Worm (Caenorhabditis elegans) whole organism, late embryonic: Measurements from ENCODE around the gene ZK488.6.

ENCODE experiments used
- K02D7.2 ChIP-seq: sonication (generic microtip); optimal IDR thresholded peaks from 2 replicates; lab custom pipeline; 2017; ENCODE audit warnings: mild to moderate bottlenecking, missing genetic modification characterization, missing compliant biosample characterization
- K09A11.1 ChIP-seq: sonication (generic microtip); optimal IDR thresholded peaks from 2 replicates; lab custom pipeline; 2017; ENCODE audit warnings: antibody characterized with exemption, mild to moderate bottlenecking, missing genetic modification characterization, missing compliant biosample characterization; ENCODE audit not compliant: insufficient read depth
- T23F11.4 ChIP-seq: fragments of 200-800 bp; sonication (Bioruptor generic); optimal IDR thresholded peaks from 2 replicates; lab custom pipeline; 2018; ENCODE audit warnings: mild to moderate bottlenecking, missing genetic modification characterization, missing compliant biosample characterization
- ahr-1 ChIP-seq: sonication (generic microtip); optimal IDR thresholded peaks from 2 replicates; lab custom pipeline; 2016; ENCODE audit warnings: missing genetic modification characterization, missing compliant biosample characterization
- ceh-18 ChIP-seq: sonication (generic microtip); optimal IDR thresholded peaks from 2 replicates; lab custom pipeline; 2016; ENCODE audit warnings: missing genetic modification characterization, missing compliant biosample characterization
- ceh-19 ChIP-seq: fragments of 200-800 bp; sonication (Bioruptor generic); optimal IDR thresholded peaks from 2 replicates; lab custom pipeline; 2018; ENCODE audit warnings: mild to moderate bottlenecking, missing genetic modification characterization, missing compliant biosample characterization
- ceh-22 ChIP-seq: sonication (generic microtip); optimal IDR thresholded peaks from 2 replicates; lab custom pipeline; 2017; ENCODE audit warnings: missing biosample characterization, missing genetic modification characterization
- ceh-34 ChIP-seq: sonication (generic microtip); optimal IDR thresholded peaks from 2 replicates; lab custom pipeline; 2016; ENCODE audit warnings: mild to moderate bottlenecking, missing genetic modification characterization, missing compliant biosample characterization
- ceh-9 ChIP-seq: sonication (generic microtip); optimal IDR thresholded peaks from 2 replicates; lab custom pipeline; 2016; ENCODE audit warnings: mild to moderate bottlenecking, missing genetic modification characterization, inconsistent platforms, missing compliant biosample characterization
- dmd-4 ChIP-seq: sonication (generic microtip); optimal IDR thresholded peaks from 2 replicates; lab custom pipeline; 2016; ENCODE audit warnings: borderline replicate concordance, missing genetic modification characterization, missing compliant biosample characterization
- elt-4 ChIP-seq: sonication (generic microtip); optimal IDR thresholded peaks from 2 replicates; lab custom pipeline; 2016; ENCODE audit warnings: missing genetic modification characterization, missing compliant biosample characterization
- fax-1 ChIP-seq: sonication (generic microtip); optimal IDR thresholded peaks from 2 replicates; lab custom pipeline; 2016; ENCODE audit warnings: missing genotype, missing genetic modification characterization, missing compliant biosample characterization
- fkh-10 ChIP-seq: fragments of 150-350 bp; optimal IDR thresholded peaks from 2 replicates; lab custom pipeline; 2014; ENCODE audit warnings: missing biosample characterization, missing genetic modification reagents, missing genetic modification characterization
- fkh-6 ChIP-seq: sonication (generic microtip); optimal IDR thresholded peaks from 2 replicates; lab custom pipeline; 2016; ENCODE audit warnings: missing genetic modification characterization, missing compliant biosample characterization
- hlh-13 ChIP-seq: fragments of 200-800 bp; sonication (Bioruptor generic); optimal IDR thresholded peaks from 2 replicates; lab custom pipeline; 2018; ENCODE audit warnings: mild to moderate bottlenecking, missing genetic modification characterization, missing compliant biosample characterization
- hlh-15 ChIP-seq: sonication (generic microtip); optimal IDR thresholded peaks from 2 replicates; lab custom pipeline; 2016; ENCODE audit warnings: missing genetic modification characterization, missing compliant biosample characterization
- hlh-30 ChIP-seq: sonication (generic microtip); optimal IDR thresholded peaks from 2 replicates; lab custom pipeline; 2017; ENCODE audit warnings: antibody characterized with exemption, missing genetic modification characterization, missing compliant biosample characterization; ENCODE audit not compliant: insufficient read depth
- lin-11 ChIP-seq: fragments of 200-800 bp; sonication (Bioruptor generic); optimal IDR thresholded peaks from 2 replicates; lab custom pipeline; 2018; ENCODE audit warnings: mild to moderate bottlenecking, missing genetic modification characterization, missing compliant biosample characterization
- madf-2 ChIP-seq: sonication (generic microtip); optimal IDR thresholded peaks from 2 replicates; lab custom pipeline; 2017; ENCODE audit warnings: missing genetic modification characterization, missing compliant biosample characterization
- nfya-1 ChIP-seq: sonication (generic microtip); optimal IDR thresholded peaks from 2 replicates; lab custom pipeline; 2017; ENCODE audit warnings: missing genetic modification characterization, mild to moderate bottlenecking, missing compliant biosample characterization, antibody characterized with exemption, moderate library complexity
- nhr-232 ChIP-seq: sonication (generic microtip); optimal IDR thresholded peaks from 2 replicates; lab custom pipeline; 2016; ENCODE audit warnings: missing genetic modification characterization, missing compliant biosample characterization
- npax-4 ChIP-seq: sonication (generic microtip); optimal IDR thresholded peaks from 2 replicates; lab custom pipeline; 2016; ENCODE audit warnings: missing genetic modification characterization, missing compliant biosample characterization
- pat-9 ChIP-seq: fragments of 200-800 bp; sonication (Bioruptor generic); optimal IDR thresholded peaks from 2 replicates; lab custom pipeline; 2018; ENCODE audit warnings: mild to moderate bottlenecking, missing genetic modification characterization, moderate library complexity, missing compliant biosample characterization
- pha-4 ChIP-seq: fragments of 150-350 bp; optimal IDR thresholded peaks from 2 replicates; lab custom pipeline; 2018; ENCODE audit warnings: missing biosample characterization, missing genetic modification reagents, missing genetic modification characterization
- pqm-1 ChIP-seq: sonication (generic microtip); optimal IDR thresholded peaks from 2 replicates; lab custom pipeline; 2016; ENCODE audit warnings: missing genetic modification characterization, missing compliant biosample characterization
- sox-4 ChIP-seq: sonication (generic microtip); optimal IDR thresholded peaks from 2 replicates; lab custom pipeline; 2017; ENCODE audit warnings: mild to moderate bottlenecking, missing genetic modification characterization, inconsistent platforms, missing compliant biosample characterization
- tbx-2 ChIP-seq: sonication (generic microtip); optimal IDR thresholded peaks from 2 replicates; lab custom pipeline; 2016; ENCODE audit warnings: missing genetic modification characterization, missing compliant biosample characterization
- tbx-7 ChIP-seq: sonication (generic microtip); optimal IDR thresholded peaks from 2 replicates; lab custom pipeline; 2016; ENCODE audit warnings: missing genotype, missing genetic modification characterization, missing compliant biosample characterization
- unc-3 ChIP-seq, 2 experiments: fragments of 200-800 bp in 1 of 2; sonication (Bioruptor generic) in 1 of 2; sonication (generic microtip) in 1 of 2; conservative IDR thresholded peaks in 1 of 2; optimal IDR thresholded peaks in 1 of 2; 2 replicates each; pipeline versions ENCODE4 v1.3.6 to Lab custom; 2016 to 2022; ENCODE audit warnings: missing compliant biosample characterization in 2 of 2, missing genetic modification characterization in 2 of 2, missing genetic modification reagents in 1 of 2
- unc-55 ChIP-seq: sonication (generic microtip); optimal IDR thresholded peaks from 2 replicates; lab custom pipeline; 2017; ENCODE audit warnings: missing biosample characterization, missing genetic modification reagents, missing genetic modification characterization
- zip-5 ChIP-seq: sonication (generic microtip); optimal IDR thresholded peaks from 2 replicates; lab custom pipeline; 2016; ENCODE audit warnings: missing genetic modification characterization, missing compliant biosample characterization
- ztf-16 ChIP-seq: sonication (generic microtip); optimal IDR thresholded peaks from 2 replicates; lab custom pipeline; 2017; ENCODE audit warnings: missing genetic modification characterization, missing compliant biosample characterization

Gene ZK488.6

ce11 chrV:617917-618316 is 27.6 kb downstream of the ZK488.6 start:
- TF ChIP-seq zip-5 (tag; lab: Kevin White, UChicago) (no peak), ceh-22 (tag; lab: Kevin White, UChicago) (no peak)

- TF ChIP-seq ceh-18 (tag; lab: Kevin White, UChicago) (peak; percentile 14), pqm-1 (tag; lab: Kevin White, UChicago) (no peak), unc-55 (GFP tag; lab: Kevin White, UChicago) (peak; percentile 83)
These were observed 28.8 kb downstream of the ZK488.6 start, which contains the start of gene F48G7.4 for ce11 chrV:619054-619453. TSS of gene F48G7.4 (plus strand) at chrV:619453.

ce11 chrV:620987-621386 is 30.7 kb downstream of the ZK488.6 start:
- no peak for TF ChIP-seq fkh-6 (tag; lab: Kevin White, UChicago)
- no peak for TF ChIP-seq fax-1 (tag; lab: Kevin White, UChicago)
- TF ChIP-seq nfya-1 (tag; lab: Kevin White, UChicago): no peak
- TF ChIP-seq pqm-1 (tag; lab: Kevin White, UChicago): no peak
- TF ChIP-seq ztf-16 (tag; lab: Kevin White, UChicago): no peak

- TF ChIP-seq tbx-7 (tag; lab: Kevin White, UChicago) (no peak), T23F11.4 (GFP tag; lab: Kevin White, UChicago) (no peak), ceh-34 (tag; lab: Kevin White, UChicago) (no peak), unc-55 (GFP tag; lab: Kevin White, UChicago) (no peak), dmd-4 (tag; lab: Kevin White, UChicago) (no peak), lin-11 (tag; lab: Kevin White, UChicago) (no peak)
These were observed 32.6 kb downstream of the ZK488.6 start, which contains the start of gene F48G7.5 for ce11 chrV:622902-623301. TSS of gene F48G7.5 (minus strand) at chrV:622935.

DNA sequence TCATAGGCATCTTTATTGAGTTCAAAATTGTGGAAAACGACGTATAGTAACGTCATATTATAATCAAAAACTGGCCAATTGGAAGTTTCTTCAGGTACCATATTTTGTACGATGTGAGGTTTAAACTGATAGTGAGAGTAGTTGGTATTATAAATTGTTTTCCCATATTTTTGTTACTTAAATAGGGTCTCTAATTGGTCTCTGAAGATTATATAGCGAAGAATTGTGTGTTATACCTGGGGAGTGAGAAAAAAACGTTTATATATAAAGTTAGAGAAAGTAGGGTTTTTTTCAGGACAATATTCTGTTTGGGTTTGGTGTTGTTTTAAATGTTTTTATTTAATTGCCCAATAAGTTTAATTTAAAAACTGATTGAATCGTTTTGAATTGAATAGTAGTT is 34.6 kb downstream of the ZK488.6 start, which contains the start of gene srt-17:
TSS of gene srt-17 (minus strand) at position 101 of the 400 bp plus-strand sequence.
- TF ChIP-seq K02D7.2 (tag; lab: Kevin White, UChicago) (no peak), tbx-2 (no peak), pat-9 (tag; lab: Kevin White, UChicago) (no peak), unc-3 (GFP tag; conservative IDR thresholded peaks at IDR 0.05; lab: Robert Waterston, UW) (no peak), unc-3 (tag; optimal IDR thresholded peaks at IDR 0.05; lab: Kevin White, UChicago) (no peak), ceh-19 (GFP tag; lab: Kevin White, UChicago) (no peak), hlh-13 (no peak), ceh-9 (tag; lab: Kevin White, UChicago) (no peak), ahr-1 (tag; lab: Kevin White, UChicago) (no peak), elt-4 (tag; lab: Kevin White, UChicago) (no peak), ceh-18 (tag; lab: Kevin White, UChicago) (no peak), pha-4 (tag; lab: Kevin White, UChicago) (no peak), hlh-15 (tag; lab: Kevin White, UChicago) (no peak), fkh-10 (GFP tag; lab: Kevin White, UChicago) (no peak), npax-4 (tag; lab: Kevin White, UChicago) (no peak), sox-4 (no peak), hlh-30 (tag; lab: Kevin White, UChicago) (no peak), zip-5 (tag; lab: Kevin White, UChicago) (no peak)
- TF ChIP-seq, all 69 proteins: peak for 0

- TF ChIP-seq unc-55 (GFP tag; lab: Kevin White, UChicago) (no peak), K09A11.1 (tag; lab: Kevin White, UChicago) (no peak), madf-2 (tag; lab: Kevin White, UChicago) (no peak), nhr-232 (tag; lab: Kevin White, UChicago) (no peak)
- TF ChIP-seq, all 69 proteins: peak for 0
These were observed 36.0 kb downstream of the ZK488.6 start, which contains the start of gene F48G7.7 for ce11 chrV:626321-626720. TSS of gene F48G7.7 (minus strand) at chrV:626421.
